Worm (Caenorhabditis elegans): ENCODE results near the gene H12D21.10.
"Not testable (repeated sequence)": the region's sequence is repeated elsewhere in the genome, so short reads cannot be mapped to it uniquely, and the experiment has no call there.

The H12D21.10 gene

ce11 chrV:14877242-14877819, 22.3 kb upstream of the H12D21.10 start:
- TF ChIP-seq nhr-23 (tag; optimal IDR thresholded peaks at IDR 0.05): peak; percentile 54
- no peak for TF ChIP-seq sea-2 (GFP tag; optimal IDR thresholded peaks at IDR 0.05)
- TF ChIP-seq nhr-12 (tag; optimal IDR thresholded peaks at IDR 0.05): no peak

ce11 chrV:14890782-14891181, 8.8 kb upstream of the H12D21.10 start, which contains the start of gene nspa-2:
TSS of gene nspa-2 (plus strand) at chrV:14891082.
- TF ChIP-seq sea-2 (GFP tag; optimal IDR thresholded peaks at IDR 0.05); ceh-9 (tag; optimal IDR thresholded peaks at IDR 0.05); ama-1 (optimal IDR thresholded peaks at IDR 0.05): not testable (repeated sequence)

- TF ChIP-seq fos-1 (tag; optimal IDR thresholded peaks at IDR 0.05) (no peak), ceh-16 (tag; optimal IDR thresholded peaks at IDR 0.05) (no peak), nhr-11 (tag; optimal IDR thresholded peaks at IDR 0.05) (no peak), elt-2 (tag; optimal IDR thresholded peaks at IDR 0.05) (no peak), nhr-43 (tag; optimal IDR thresholded peaks at IDR 0.05; ENCODE audit: poor library complexity, severe bottlenecking) (no peak)
Measured at ce11 chrV:14893355-14894050, 6.1 kb upstream of the H12D21.10 start, which contains the start of the genes mpst-2 and H12D21.5. TSS of gene mpst-2 (minus strand) at chrV:14893455. TSS of gene H12D21.5 (plus strand) at chrV:14894000.

- TF ChIP-seq daf-12 (tag; optimal IDR thresholded peaks at IDR 0.05) (no peak), ztf-11 (tag; optimal IDR thresholded peaks at IDR 0.05) (no peak), ztf-4 (tag; optimal IDR thresholded peaks at IDR 0.05) (no peak), lsy-12 (tag; optimal IDR thresholded peaks at IDR 0.05) (no peak), nhr-23 (tag; optimal IDR thresholded peaks at IDR 0.05) (no peak), nhr-67 (tag; optimal IDR thresholded peaks at IDR 0.05) (no peak), pha-4 (tag; optimal IDR thresholded peaks at IDR 0.05) (peak; percentile 27), pqm-1 (tag; optimal IDR thresholded peaks at IDR 0.05) (peak; percentile 58), unc-39 (tag; optimal IDR thresholded peaks at IDR 0.05) (no peak), unc-62 (GFP tag; optimal IDR thresholded peaks at IDR 0.05) (no peak), elt-2 (tag; optimal IDR thresholded peaks at IDR 0.05) (peak; percentile 83), fos-1 (tag; optimal IDR thresholded peaks at IDR 0.05) (no peak), ceh-28 (tag; optimal IDR thresholded peaks at IDR 0.05) (no peak), jun-1 (tag; optimal IDR thresholded peaks at IDR 0.05) (no peak), ZK546.5 (tag; optimal IDR thresholded peaks at IDR 0.05) (no peak), hmg-11 (tag; optimal IDR thresholded peaks at IDR 0.05) (no peak), nhr-237 (tag; optimal IDR thresholded peaks at IDR 0.05) (no peak), nfya-1 (tag; optimal IDR thresholded peaks at IDR 0.05; ENCODE audit: insufficient read depth) (no peak), nhr-12 (tag; optimal IDR thresholded peaks at IDR 0.05) (no peak), mml-1 (tag; optimal IDR thresholded peaks at IDR 0.05) (no peak)
Measured at ce11 chrV:14895557-14895956, 4.0 kb upstream of the H12D21.10 start, which contains the start of gene mpst-3. TSS of gene mpst-3 (plus strand) at chrV:14895647.

DNA sequence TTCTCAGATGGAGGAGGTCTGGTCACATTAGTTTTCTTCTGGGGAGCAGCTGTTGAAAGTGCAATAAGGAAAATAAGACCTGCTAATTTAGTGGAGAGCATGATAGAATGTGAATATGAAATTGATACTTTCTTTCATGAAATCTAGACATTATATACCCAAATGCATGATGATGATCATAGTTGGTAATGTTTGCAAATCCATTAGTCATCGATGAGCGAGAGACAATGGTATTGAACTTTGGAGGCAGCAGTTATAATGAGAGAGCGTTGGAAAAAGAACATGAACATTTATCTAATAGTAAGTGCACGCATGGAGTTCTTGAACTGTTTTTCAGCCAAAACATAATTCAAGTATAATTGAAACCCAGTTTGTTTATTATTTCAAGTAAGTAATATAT, 1.9 kb upstream of the H12D21.10 start, which contains the start of gene H12D21.6:
Gene H12D21.6, minus strand, starts transcription at position 101 of the 400 bp plus-strand sequence.
- TF ChIP-seq nhr-237 (tag; optimal IDR thresholded peaks at IDR 0.05) (no peak), ceh-82 (tag; optimal IDR thresholded peaks at IDR 0.05) (no peak), fkh-10 (GFP tag; optimal IDR thresholded peaks at IDR 0.05) (no peak), skn-1 (tag; optimal IDR thresholded peaks at IDR 0.05) (no peak), nhr-23 (tag; optimal IDR thresholded peaks at IDR 0.05) (no peak), aly-2 (tag; optimal IDR thresholded peaks at IDR 0.05) (no peak), ama-1 (optimal IDR thresholded peaks at IDR 0.05) (no peak), egl-5 (tag; optimal IDR thresholded peaks at IDR 0.05) (no peak), nhr-12 (tag; optimal IDR thresholded peaks at IDR 0.05) (no peak), snpc-4 (tag; optimal IDR thresholded peaks at IDR 0.05) (no peak), mdl-1 (tag; optimal IDR thresholded peaks at IDR 0.05) (no peak), egl-27 (tag; optimal IDR thresholded peaks at IDR 0.05) (no peak), lin-39 (tag; optimal IDR thresholded peaks at IDR 0.05) (no peak), ZK546.5 (tag; optimal IDR thresholded peaks at IDR 0.05) (no peak), sea-2 (GFP tag; optimal IDR thresholded peaks at IDR 0.05) (no peak), hmg-11 (tag; optimal IDR thresholded peaks at IDR 0.05) (no peak)

Measured in whole organism, L3 larva.